Worm (Caenorhabditis elegans): ENCODE data around the gene cux-7.

cux-7 gene

ce11 chrIII:7535347-7535746, 14.7 kb upstream of the cux-7 start:
- TF ChIP-seq madf-6 (GFP tag; IDR thresholded peaks at IDR 0.05) (no peak), ztf-22 (GFP tag; optimal IDR thresholded peaks at IDR 0.05) (no peak), D2030.7 (GFP tag; IDR thresholded peaks at IDR 0.05) (no peak)

DNA sequence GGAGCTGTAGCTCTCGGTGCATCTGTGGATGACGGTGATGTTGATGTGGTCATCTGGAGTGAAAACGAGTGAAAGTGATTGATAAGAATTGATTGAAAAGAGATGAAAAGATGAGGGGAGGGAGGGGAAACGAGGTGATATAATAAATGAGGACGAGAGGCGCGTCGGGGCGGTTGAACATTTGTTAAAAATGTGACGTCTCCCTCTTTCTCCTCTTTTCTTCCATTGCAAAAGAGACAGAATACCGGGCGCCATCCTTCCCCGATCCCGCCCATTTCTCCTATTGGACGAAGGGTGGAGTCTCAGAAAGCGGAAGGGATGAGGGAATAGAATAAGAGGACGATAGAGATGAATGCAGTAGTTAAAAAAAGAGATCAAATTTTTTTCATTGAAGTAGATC, 14.0 kb upstream of the cux-7 start:
- TF ChIP-seq ztf-28 (GFP tag; IDR thresholded peaks at IDR 0.05) (no peak), lin-35 (GFP tag; optimal IDR thresholded peaks at IDR 0.05) (no peak), ztf-3 (GFP tag; optimal IDR thresholded peaks at IDR 0.05) (no peak), egrh-3 (GFP tag; IDR thresholded peaks at IDR 0.05) (no peak), repo-1 (tag; optimal IDR thresholded peaks at IDR 0.05) (no peak), B0261.1 (tag; optimal IDR thresholded peaks at IDR 0.05) (no peak), hrde-1 (tag; optimal IDR thresholded peaks at IDR 0.05; ENCODE audit: borderline replicate concordance) (no peak), hlh-26 (GFP tag; conservative IDR thresholded peaks at IDR 0.05) (no peak), cebp-1 (GFP tag; IDR thresholded peaks at IDR 0.05) (no peak), cebp-1 (tag; optimal IDR thresholded peaks at IDR 0.05) (no peak), C17E4.6 (GFP tag; IDR thresholded peaks at IDR 0.05) (no peak), lir-1 (GFP tag; conservative IDR thresholded peaks at IDR 0.05) (no peak), ZK185.1 (tag; optimal IDR thresholded peaks at IDR 0.05; ENCODE audit: poor library complexity, severe bottlenecking) (no peak), F23B12.7 (tag; optimal IDR thresholded peaks at IDR 0.05; ENCODE audit: insufficient read depth) (no peak), let-607 (tag; optimal IDR thresholded peaks at IDR 0.05) (no peak)

DNA sequence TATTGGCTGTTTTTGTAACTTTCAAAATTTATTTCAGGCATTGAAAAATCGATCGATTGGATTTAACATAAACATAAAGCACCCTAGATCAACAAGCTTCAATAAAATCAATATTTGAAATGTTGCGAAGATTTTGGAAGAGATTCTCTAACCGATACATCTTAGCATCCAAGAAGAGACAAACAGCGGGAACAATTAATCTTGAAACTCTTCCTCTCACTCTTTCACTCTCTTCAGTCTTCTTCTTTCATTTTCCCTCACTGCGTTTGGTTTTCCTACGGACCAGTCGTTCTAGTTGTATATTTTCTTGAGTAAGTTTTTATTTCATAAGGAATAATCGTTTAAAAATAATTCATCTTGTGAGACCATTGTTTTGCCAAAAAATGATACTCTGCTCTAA, 12.4 kb upstream of the cux-7 start:
- TF ChIP-seq ekl-4 (GFP tag; IDR thresholded peaks at IDR 0.05) (no peak), ztf-25 (GFP tag; IDR thresholded peaks at IDR 0.05) (no peak), ztf-3 (GFP tag; optimal IDR thresholded peaks at IDR 0.05) (no peak), Y53G8AR.9 (GFP tag; conservative IDR thresholded peaks at IDR 0.05) (no peak), Y95B8A.8 (GFP tag; IDR thresholded peaks at IDR 0.05) (no peak), ceh-40 (GFP tag; IDR thresholded peaks at IDR 0.05) (no peak), ceh-79 (tag; optimal IDR thresholded peaks at IDR 0.05) (no peak), ceh-58 (GFP tag; IDR thresholded peaks at IDR 0.05) (no peak), nhr-80 (tag; optimal IDR thresholded peaks at IDR 0.05) (no peak)

DNA sequence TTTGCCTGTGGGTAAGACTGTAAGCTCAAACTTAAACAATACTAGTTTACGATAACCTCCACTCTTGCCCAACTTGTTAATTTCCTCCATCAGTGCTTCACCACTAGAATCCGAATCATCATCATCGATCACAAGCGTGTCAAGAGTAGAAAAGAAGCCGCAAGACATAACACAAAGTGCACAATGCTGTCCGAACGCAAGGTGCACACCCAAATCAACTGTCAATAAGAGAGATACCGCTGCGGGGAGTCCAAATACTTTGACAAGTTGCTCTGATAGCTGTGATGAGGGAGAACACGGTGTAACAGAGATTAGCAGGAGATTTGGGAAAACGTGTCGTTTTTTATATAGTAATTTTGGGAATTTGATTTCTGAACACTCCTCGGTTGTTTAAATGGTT, 10.7 kb upstream of the cux-7 start:
- TF ChIP-seq ztf-22 (GFP tag; optimal IDR thresholded peaks at IDR 0.05) (no peak), tbx-9 (tag; optimal IDR thresholded peaks at IDR 0.05; ENCODE audit: borderline replicate concordance) (no peak), hmg-20 (GFP tag; IDR thresholded peaks at IDR 0.05) (no peak), efl-1 (GFP tag; optimal IDR thresholded peaks at IDR 0.05) (no peak), F39B2.1 (GFP tag; IDR thresholded peaks at IDR 0.05) (no peak), ceh-58 (GFP tag; IDR thresholded peaks at IDR 0.05) (no peak), akir-1 (GFP tag; optimal IDR thresholded peaks at IDR 0.05) (no peak)

DNA sequence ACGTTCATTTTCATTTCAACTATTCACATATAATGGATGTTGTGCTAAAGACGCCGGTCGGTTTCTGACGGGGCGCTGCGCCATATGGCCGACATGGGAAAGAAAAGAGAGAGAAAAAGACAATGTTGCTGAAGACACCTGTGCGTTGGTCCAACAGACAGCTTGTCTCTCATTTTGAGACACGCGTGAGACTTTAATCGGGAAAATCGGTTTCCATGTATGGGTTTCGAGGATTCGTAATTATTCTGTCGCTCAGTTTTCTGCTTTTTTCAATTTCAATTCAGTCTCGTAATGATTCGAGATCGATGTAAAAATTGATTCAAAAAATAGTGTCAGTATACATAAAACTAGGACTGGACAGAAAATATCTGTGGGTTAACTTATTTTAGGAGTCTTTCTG, 10.2 kb upstream of the cux-7 start:
- TF ChIP-seq Y56A3A.18 (GFP tag; IDR thresholded peaks at IDR 0.05) (no peak), lin-54 (GFP tag; optimal IDR thresholded peaks at IDR 0.05) (no peak), unc-62 (GFP tag; optimal IDR thresholded peaks at IDR 0.05) (no peak)
